Worm (Caenorhabditis elegans): Measurements from ENCODE around the gene flr-1.

DNA sequence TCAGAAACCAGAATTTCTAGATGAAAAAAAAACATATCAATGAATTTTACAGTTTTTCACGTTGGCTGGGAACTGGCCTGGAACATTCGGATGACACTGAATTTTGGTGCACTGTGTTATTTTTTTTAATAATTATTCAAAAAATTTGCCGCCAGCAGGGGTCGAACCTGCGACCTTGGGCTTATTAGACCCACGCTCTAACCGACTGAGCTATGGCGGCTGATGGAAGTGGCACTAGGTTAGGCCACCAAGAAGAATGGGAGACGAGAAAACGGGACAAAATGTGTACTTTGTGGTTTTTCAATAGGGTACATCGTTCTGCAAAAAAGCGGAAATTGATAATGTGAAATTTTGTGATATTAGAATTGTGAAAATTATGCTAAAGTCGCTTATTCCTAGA lies 41.4 kb downstream of the flr-1 start:
- TF ChIP-seq pha-4 (tag; optimal IDR thresholded peaks at IDR 0.05) (no peak), C08G9.2 (tag; optimal IDR thresholded peaks at IDR 0.05) (no peak), elt-2 (tag; optimal IDR thresholded peaks at IDR 0.05) (peak; percentile 43), ceh-6 (GFP tag; optimal IDR thresholded peaks at IDR 0.05) (peak; percentile 46), odd-2 (tag; optimal IDR thresholded peaks at IDR 0.05) (no peak), ama-1 (optimal IDR thresholded peaks at IDR 0.05) (no peak), ceh-48 (tag; optimal IDR thresholded peaks at IDR 0.05) (peak; percentile 4), dmd-4 (tag; optimal IDR thresholded peaks at IDR 0.05; ENCODE audit: borderline replicate concordance) (no peak)
